Worm (Caenorhabditis elegans): ENCODE data around the gene F58F12.12.

The F58F12.12 gene

DNA sequence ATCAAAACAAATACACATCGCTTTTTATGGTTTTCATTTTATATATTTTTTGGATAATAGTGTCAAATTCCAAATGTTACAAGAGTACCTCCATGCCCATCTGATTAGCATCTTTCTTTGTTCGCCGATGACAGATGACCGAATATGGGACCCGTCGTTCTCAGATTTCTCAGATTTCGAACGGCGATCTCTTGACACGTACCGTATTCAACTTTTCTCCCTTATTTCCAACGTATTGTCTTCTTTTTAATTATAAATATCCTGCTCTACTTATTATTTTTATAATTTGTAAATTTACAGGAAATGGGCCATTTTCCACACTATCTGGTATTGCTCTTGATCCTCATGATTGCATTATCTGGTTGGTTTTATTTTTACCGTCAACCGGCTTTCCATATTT, 17.4 kb downstream of the F58F12.12 start, which contains the start of gene zig-10:
zig-10 (plus strand) TSS at position 301 of the 400 bp plus-strand sequence.
- no peak for TF ChIP-seq F37D6.2 (tag; optimal IDR thresholded peaks at IDR 0.05)
- TF ChIP-seq T20F7.1 (GFP tag; optimal IDR thresholded peaks at IDR 0.05) = no peak
- no peak for TF ChIP-seq F44E2.7 (GFP tag; IDR thresholded peaks at IDR 0.05)
- TF ChIP-seq nhr-28 (tag; optimal IDR thresholded peaks at IDR 0.05) = no peak

DNA sequence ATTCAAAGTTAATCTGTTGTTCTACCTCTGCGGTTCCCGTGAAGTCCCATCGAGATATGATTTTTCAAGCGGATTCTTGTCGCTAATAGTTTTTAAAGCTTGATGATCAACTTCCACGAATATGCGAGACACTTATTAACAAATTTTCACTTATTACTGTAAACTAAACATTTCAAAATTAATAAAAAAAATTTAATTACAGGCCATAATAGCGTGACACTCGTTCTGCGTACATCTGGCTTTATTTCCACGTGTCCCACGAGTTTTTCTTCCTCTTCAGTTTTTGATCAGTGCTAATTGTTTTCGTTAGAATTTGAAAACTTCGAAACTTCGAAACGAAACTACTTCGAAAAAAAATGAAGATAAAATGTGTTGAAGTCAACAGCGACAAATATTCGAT, 20.7 kb downstream of the F58F12.12 start, which contains the start of gene btb-2:
btb-2 (plus strand) TSS at position 301 of the 400 bp plus-strand sequence.
- no peak for TF ChIP-seq zip-2 (tag; optimal IDR thresholded peaks at IDR 0.05)
- TF ChIP-seq Y5F2A.4 (GFP tag; optimal IDR thresholded peaks at IDR 0.05) = no peak
- TF ChIP-seq nhr-76 (tag; optimal IDR thresholded peaks at IDR 0.05) = no peak
- no peak for TF ChIP-seq R02D3.7 (tag; optimal IDR thresholded peaks at IDR 0.05)
- no peak for TF ChIP-seq aly-2 (tag; optimal IDR thresholded peaks at IDR 0.05)

DNA sequence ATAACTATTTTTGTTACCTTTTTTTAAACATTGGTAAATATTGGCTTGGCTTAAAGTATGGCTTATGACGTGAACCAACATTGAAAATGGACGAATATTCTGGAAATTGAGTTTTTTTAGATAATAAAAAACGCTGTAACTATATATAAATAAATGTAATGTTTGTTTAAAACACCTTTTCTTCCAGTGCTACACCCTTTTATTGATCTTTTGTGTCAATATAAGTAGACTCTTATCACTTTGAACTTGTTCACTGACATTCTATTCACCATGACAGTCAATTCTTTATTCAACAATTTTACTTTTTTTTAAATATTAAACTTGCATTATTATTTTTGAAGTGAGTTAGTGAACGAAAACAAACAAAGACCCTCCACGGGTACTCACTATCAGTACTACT, 22.3 kb downstream of the F58F12.12 start, which contains the start of gene T25D10.1:
T25D10.1 (plus strand) TSS at position 169 of the 400 bp plus-strand sequence.
- peak; percentile 34 for TF ChIP-seq pqm-1 (tag; optimal IDR thresholded peaks at IDR 0.05)
- no peak for TF ChIP-seq daf-16 (GFP tag; optimal IDR thresholded peaks at IDR 0.05)
- peak; percentile 53 for TF ChIP-seq daf-16 (tag; optimal IDR thresholded peaks at IDR 0.05)
- TF ChIP-seq mep-1 (tag; optimal IDR thresholded peaks at IDR 0.05) = peak; percentile 21
- TF ChIP-seq nhr-10 (tag; optimal IDR thresholded peaks at IDR 0.05) = no peak

DNA sequence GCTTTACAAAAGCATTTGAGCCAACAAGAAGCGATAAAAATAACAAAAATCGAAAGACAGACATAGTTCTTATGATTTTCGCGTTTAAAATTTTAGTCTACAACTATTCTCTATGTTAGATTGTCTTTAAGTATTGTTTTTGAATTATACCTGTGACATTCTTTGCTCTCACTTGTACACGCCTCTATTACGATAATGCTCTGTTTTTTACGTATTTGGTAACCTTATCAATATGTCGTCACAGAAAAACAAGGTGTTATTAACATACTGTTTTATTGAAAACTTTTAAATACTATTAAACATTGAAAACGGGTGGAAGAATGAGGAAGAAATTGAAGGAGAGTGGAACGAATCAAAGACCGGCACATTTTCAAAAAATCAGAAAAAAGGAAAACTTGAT, 26.3 kb downstream of the F58F12.12 start, which contains the start of gene spp-11:
spp-11 (minus strand) TSS at position 101 of the 400 bp plus-strand sequence.
- TF ChIP-seq fos-1 (tag; optimal IDR thresholded peaks at IDR 0.05) (no peak), egl-43 (GFP tag; IDR thresholded peaks at IDR 0.05) (no peak), daf-16 (GFP tag; optimal IDR thresholded peaks at IDR 0.05) (no peak), daf-16 (tag; optimal IDR thresholded peaks at IDR 0.05) (peak; percentile 43), mxl-2 (GFP tag; conservative IDR thresholded peaks at IDR 0.05) (no peak), F44E2.7 (GFP tag; IDR thresholded peaks at IDR 0.05) (no peak), zfp-3 (GFP tag; conservative IDR thresholded peaks at IDR 0.05) (no peak), lin-15B (tag; optimal IDR thresholded peaks at IDR 0.05) (no peak)

DNA sequence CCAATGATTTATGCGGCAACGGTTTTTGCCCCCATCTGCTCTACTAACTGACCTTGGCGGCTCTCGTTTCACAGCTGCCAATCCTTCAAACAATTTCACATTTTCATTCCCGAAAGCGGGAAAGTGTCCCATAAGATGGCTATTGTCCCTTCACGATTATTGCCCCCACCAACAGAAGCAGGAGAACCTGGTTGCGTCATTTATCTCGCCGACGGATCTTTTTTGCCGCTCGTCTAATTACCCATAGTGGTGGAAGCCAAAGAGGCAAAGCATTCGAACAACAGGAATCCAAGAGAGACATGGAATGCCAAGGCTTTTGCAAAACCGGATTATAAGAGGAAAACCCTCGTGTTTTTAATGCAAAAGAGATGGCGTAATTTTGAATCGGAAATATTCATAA, 28.1 kb downstream of the F58F12.12 start:
- no peak for TF ChIP-seq dmd-9 (GFP tag; IDR thresholded peaks at IDR 0.05)
- TF ChIP-seq lin-1 (GFP tag; IDR thresholded peaks at IDR 0.05) = no peak
- no peak for TF ChIP-seq nhr-76 (tag; optimal IDR thresholded peaks at IDR 0.05)
- no peak for TF ChIP-seq zip-11 (GFP tag; IDR thresholded peaks at IDR 0.05)
- TF ChIP-seq daf-16 (GFP tag; optimal IDR thresholded peaks at IDR 0.05) = no peak
- TF ChIP-seq daf-16 (tag; optimal IDR thresholded peaks at IDR 0.05) = no peak
- no peak for TF ChIP-seq daf-12 (tag; optimal IDR thresholded peaks at IDR 0.05)
- TF ChIP-seq zfp-2 (tag; optimal IDR thresholded peaks at IDR 0.05) = no peak
- TF ChIP-seq unc-130 (GFP tag; optimal IDR thresholded peaks at IDR 0.05) = no peak
- no peak for TF ChIP-seq rbr-2 (tag; optimal IDR thresholded peaks at IDR 0.05)
- TF ChIP-seq fkh-10 (GFP tag; optimal IDR thresholded peaks at IDR 0.05) = no peak
- no peak for TF ChIP-seq lin-29 (GFP tag; IDR thresholded peaks at IDR 0.05)
- no peak for TF ChIP-seq ZK546.5 (tag; optimal IDR thresholded peaks at IDR 0.05)
- TF ChIP-seq dve-1 (tag; optimal IDR thresholded peaks at IDR 0.05; ENCODE audit: insufficient read depth) = no peak
- no peak for TF ChIP-seq ceh-62 (tag; optimal IDR thresholded peaks at IDR 0.05)
- TF ChIP-seq egl-27 (tag; optimal IDR thresholded peaks at IDR 0.05) = no peak
- TF ChIP-seq attf-4 (tag; optimal IDR thresholded peaks at IDR 0.05) = no peak
- no peak for TF ChIP-seq mdl-1 (tag; optimal IDR thresholded peaks at IDR 0.05)
- TF ChIP-seq lin-13 (GFP tag; optimal IDR thresholded peaks at IDR 0.05) = no peak
